Worm (Caenorhabditis elegans): ENCODE data around the gene Y54G11A.17.

DNA sequence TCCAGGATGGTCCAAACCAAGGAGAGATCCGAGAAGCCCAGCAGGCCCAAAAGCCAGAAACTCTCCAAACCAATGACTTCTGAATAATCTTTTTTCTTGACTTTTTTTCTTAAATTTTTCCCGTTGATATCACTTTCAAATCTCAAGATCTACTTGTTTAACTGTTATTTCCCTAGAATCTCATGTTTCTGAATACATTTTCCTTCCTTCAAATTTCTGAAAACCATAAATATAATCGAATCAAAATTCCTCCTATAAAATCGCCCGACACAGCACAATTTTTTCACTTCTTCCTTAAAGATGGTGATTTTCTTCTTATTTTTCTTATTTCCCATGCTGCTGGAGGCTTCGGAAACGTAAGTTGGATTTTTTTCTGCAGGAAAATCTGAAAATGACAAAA lies 39.0 kb upstream of the Y54G11A.17 start, which contains the start of gene F26H11.8:
- TF ChIP-seq ets-7 (tag; optimal IDR thresholded peaks at IDR 0.05) = no peak
- TF ChIP-seq pes-1 (GFP tag; IDR thresholded peaks at IDR 0.05) = no peak

Data from whole organism, early embryonic.